Fruit fly (Drosophila melanogaster): ENCODE measurements around the gene Gbeta13F.

Gene Gbeta13F

DNA sequence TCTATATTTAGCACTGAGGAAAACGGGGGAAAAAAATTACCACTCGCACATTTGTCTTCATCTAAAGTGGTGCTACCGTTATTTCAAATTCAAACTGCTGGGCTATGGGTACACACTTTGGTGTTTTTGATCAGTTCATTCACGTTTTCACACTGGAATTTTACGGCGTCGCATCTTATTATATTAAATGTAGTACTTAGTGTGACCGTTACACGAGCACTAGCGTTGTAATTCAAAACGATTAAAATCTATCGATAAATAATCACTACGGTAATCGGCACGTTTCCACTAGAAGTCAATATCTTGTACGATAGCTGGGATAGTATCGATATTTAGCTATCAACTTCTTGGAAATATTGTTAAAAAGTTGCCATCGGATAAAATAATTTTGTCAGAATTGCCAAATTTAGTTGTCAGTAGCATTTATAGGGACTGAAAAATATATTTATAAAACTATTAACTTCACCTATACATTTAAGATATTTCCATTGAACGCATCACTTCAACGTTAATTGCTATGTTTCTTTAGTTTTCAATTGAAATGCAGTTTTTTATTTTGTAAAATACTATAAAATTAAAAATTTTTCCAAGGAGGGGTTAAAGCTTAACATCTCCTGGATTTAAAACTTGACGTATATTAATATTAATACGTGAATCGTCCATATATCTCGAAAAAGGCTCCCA lies 2.2 kb upstream of the Gbeta13F start, which contains the start of the genes CG46440 and Myb (continued):
- TF ChIP-seq CG12219 (GFP tag; optimal IDR thresholded peaks at IDR 0.05): no peak
- TF ChIP-seq sna (GFP tag; IDR thresholded peaks at IDR 0.05; ENCODE audit: partially characterized antibody): peak; percentile 57
- TF ChIP-seq gfzf (GFP tag; optimal IDR thresholded peaks at IDR 0.05): peak; percentile 59
- TF ChIP-seq tll (GFP tag; optimal IDR thresholded peaks at IDR 0.05): no peak
- TF ChIP-seq Opbp (GFP tag; IDR thresholded peaks at IDR 0.05; ENCODE audit: partially characterized antibody): peak; percentile 91
- TF ChIP-seq ato (GFP tag; IDR thresholded peaks at IDR 0.05; ENCODE audit: partially characterized antibody): peak; percentile 83
- TF ChIP-seq CG12299 (tag; optimal IDR thresholded peaks at IDR 0.05): peak; percentile 7
- TF ChIP-seq nom (GFP tag; optimal IDR thresholded peaks at IDR 0.05): peak; percentile 37
- no peak for TF ChIP-seq CG13424 (tag; optimal IDR thresholded peaks at IDR 0.05)
- peak; percentile 56 for TF ChIP-seq hbn (GFP tag; IDR thresholded peaks at IDR 0.05; ENCODE audit: partially characterized antibody)
- no peak for TF ChIP-seq kay (GFP tag; optimal IDR thresholded peaks at IDR 0.05)
- TF ChIP-seq Dp (GFP tag; optimal IDR thresholded peaks at IDR 0.05): peak; percentile 13
- peak; percentile 45 for TF ChIP-seq CG4617 (GFP tag; optimal IDR thresholded peaks at IDR 0.05; ENCODE audit: borderline replicate concordance)
- TF ChIP-seq CG2116 (GFP tag; optimal IDR thresholded peaks at IDR 0.05): peak; percentile 96
- TF ChIP-seq unc-4 (GFP tag; IDR thresholded peaks at IDR 0.05; ENCODE audit: partially characterized antibody): peak; percentile 75
- TF ChIP-seq hkb (optimal IDR thresholded peaks at IDR 0.05): no peak
- 0 out of 2 replicates have a peak, but pooled peaks have one; percentile 19 for TF ChIP-seq hkb (GFP tag; IDR thresholded peaks at IDR 0.05)
- no peak for TF ChIP-seq Atf-2 (GFP tag; optimal IDR thresholded peaks at IDR 0.05)
- TF ChIP-seq Drgx (GFP tag; IDR thresholded peaks at IDR 0.05): no peak
- no peak for TF ChIP-seq CG13894 (tag; optimal IDR thresholded peaks at IDR 0.05)
- peak; percentile 73 for TF ChIP-seq Myb (GFP tag; optimal IDR thresholded peaks at IDR 0.05)
- peak; percentile 80 for TF ChIP-seq CG8290 (GFP tag; optimal IDR thresholded peaks at IDR 0.05)
- TF ChIP-seq CG8290 (tag; optimal IDR thresholded peaks at IDR 0.05): peak; percentile 51 to 74
- peak; percentile 92; the same call in 1 of the 2 replicates for TF ChIP-seq amos (GFP tag; IDR thresholded peaks at IDR 0.05; ENCODE audit: partially characterized antibody)
- peak; percentile 26 for TF ChIP-seq CG2712 (tag; optimal IDR thresholded peaks at IDR 0.05)
- no peak for TF ChIP-seq CG11398 (GFP tag; optimal IDR thresholded peaks at IDR 0.05)
- peak; percentile 10 for TF ChIP-seq lbe (GFP tag; optimal IDR thresholded peaks at IDR 0.05)
- no peak for TF ChIP-seq kah (GFP tag; optimal IDR thresholded peaks at IDR 0.05)
- peak; percentile 18 for TF ChIP-seq trem (tag; optimal IDR thresholded peaks at IDR 0.05)
- no peak for TF ChIP-seq Neu2 (GFP tag; optimal IDR thresholded peaks at IDR 0.05; ENCODE audit: borderline replicate concordance)
- TF ChIP-seq tna (GFP tag; IDR thresholded peaks at IDR 0.05; ENCODE audit: partially characterized antibody): peak; percentile 78
- peak; percentile 5 for TF ChIP-seq CoRest (tag; optimal IDR thresholded peaks at IDR 0.05)
- TF ChIP-seq Sox100B (GFP tag; optimal IDR thresholded peaks at IDR 0.05): no peak
- TF ChIP-seq zen2 (GFP tag; IDR thresholded peaks at IDR 0.05; ENCODE audit: partially characterized antibody): no peak
- peak; percentile 20; the same call in 1 of the 2 replicates for TF ChIP-seq Rfx (GFP tag; IDR thresholded peaks at IDR 0.05)
- peak; percentile 54 for TF ChIP-seq D19A (tag; optimal IDR thresholded peaks at IDR 0.05)
- TF ChIP-seq CG7556 (GFP tag; optimal IDR thresholded peaks at IDR 0.05): no peak
- TF ChIP-seq klu (GFP tag; IDR thresholded peaks at IDR 0.05): no peak
- TF ChIP-seq CG13296 (GFP tag; optimal IDR thresholded peaks at IDR 0.05): no peak
- TF ChIP-seq Med (GFP tag): peak; percentile 63
- TF ChIP-seq lov (optimal IDR thresholded peaks at IDR 0.05): no peak
- TF ChIP-seq lov (GFP tag; IDR thresholded peaks at IDR 0.05): no peak
- TF ChIP-seq CG12659 (GFP tag; optimal IDR thresholded peaks at IDR 0.05): peak; percentile 61
- TF ChIP-seq CG7987 (GFP tag; optimal IDR thresholded peaks at IDR 0.05): no peak
- peak; percentile 83 for TF ChIP-seq Scr (GFP tag; IDR thresholded peaks at IDR 0.05; ENCODE audit: partially characterized antibody)
- TF ChIP-seq Bgb (GFP tag; IDR thresholded peaks at IDR 0.05; ENCODE audit: partially characterized antibody): peak; percentile 86
- TF ChIP-seq MESR4 (GFP tag; optimal IDR thresholded peaks at IDR 0.05): peak; percentile 82
- TF ChIP-seq CG1603 (tag; optimal IDR thresholded peaks at IDR 0.05): peak; percentile 67

All from whole organism, embryonic.